Fruit fly (Drosophila melanogaster) whole organism, embryonic: ENCODE data around the gene Gel.
A peak's percentile ranks its signal among the peaks of the same experiment; 100 is the strongest.

Source experiments
- ATbp ChIP-seq: fragments of 200-800 bp; sonication (Bioruptor generic); optimal IDR thresholded peaks from 2 replicates; lab custom pipeline; 2017; ENCODE audit warnings: missing biosample characterization, mild to moderate bottlenecking, missing genetic modification characterization, missing genetic modification reagents
- B-H2 ChIP-seq: fragments of 200-800 bp; sonication (Bioruptor generic); optimal IDR thresholded peaks from 2 replicates; lab custom pipeline; 2018; ENCODE audit warnings: missing biosample characterization, mild to moderate bottlenecking, missing genetic modification characterization
- C15 ChIP-seq: fragments of 200-800 bp; sonication (Bioruptor generic); IDR thresholded peaks from 3 replicates; pipeline ENCODE4 v1.3.6; 2022; ENCODE audit warnings: missing biosample characterization, missing genetic modification characterization
- CG10267 ChIP-seq: fragments of 200-800 bp; sonication (Bioruptor generic); optimal IDR thresholded peaks from 2 replicates; lab custom pipeline; 2018; ENCODE audit warnings: missing biosample characterization, mild to moderate bottlenecking, missing genetic modification characterization, moderate library complexity
- CG10274 ChIP-seq: fragments of 200-800 bp; sonication (Bioruptor generic); optimal IDR thresholded peaks from 3 replicates; lab custom pipeline; 2017; ENCODE audit warnings: missing biosample characterization, mild to moderate bottlenecking, missing genetic modification characterization
- CG11247 ChIP-seq: fragments of 200-800 bp; sonication (Bioruptor generic); IDR thresholded peaks from 2 replicates; pipeline ENCODE4 v1.3.6; 2022; ENCODE audit warnings: missing biosample characterization, missing genetic modification characterization
- CG12155 ChIP-seq: fragments of 200-800 bp; sonication (Bioruptor generic); optimal IDR thresholded peaks from 3 replicates; lab custom pipeline; 2016; ENCODE audit warnings: missing biosample characterization, missing genetic modification characterization
- CG14050 ChIP-seq: fragments of 200-800 bp; sonication (Bioruptor generic); IDR thresholded peaks from 3 replicates; pipeline ENCODE4 v1.3.6; 2022; ENCODE audit warnings: missing biosample characterization, missing genetic modification characterization
- CG15073 ChIP-seq: fragments of 200-800 bp; sonication (Bioruptor generic); optimal IDR thresholded peaks from 2 replicates; lab custom pipeline; 2016; ENCODE audit warnings: missing biosample characterization, missing genetic modification characterization
- CG16863 ChIP-seq: fragments of 200-800 bp; sonication (Bioruptor generic); optimal IDR thresholded peaks from 3 replicates; lab custom pipeline; 2016; ENCODE audit warnings: missing biosample characterization, missing genetic modification characterization
- CG18764 ChIP-seq: fragments of 200-800 bp; sonication (Bioruptor generic); optimal IDR thresholded peaks from 3 replicates; lab custom pipeline; 2016; ENCODE audit warnings: missing biosample characterization, missing genetic modification characterization
- CG2120 ChIP-seq: fragments of 200-800 bp; sonication (Bioruptor generic); optimal IDR thresholded peaks from 3 replicates; lab custom pipeline; 2016; ENCODE audit warnings: missing biosample characterization, missing genetic modification characterization
- CG32532 ChIP-seq: fragments of 200-800 bp; sonication (Bioruptor generic); IDR thresholded peaks from 2 replicates; pipeline ENCODE4 v1.3.6; 2022; ENCODE audit warnings: missing biosample characterization, missing genetic modification characterization
- CG32772 ChIP-seq: fragments of 200-800 bp; sonication (Bioruptor generic); IDR thresholded peaks from 2 replicates; pipeline ENCODE4 v1.3.6; 2022; ENCODE audit warnings: missing biosample characterization, missing genetic modification characterization
- CG3847 ChIP-seq: fragments of 200-800 bp; sonication (Bioruptor generic); IDR thresholded peaks from 2 replicates; pipeline ENCODE4 v1.3.6; 2022; ENCODE audit warnings: missing biosample characterization, missing genetic modification characterization
- CG4282 ChIP-seq: fragments of 200-800 bp; sonication (Bioruptor generic); optimal IDR thresholded peaks from 2 replicates; lab custom pipeline; 2016; ENCODE audit warnings: missing biosample characterization, missing genetic modification characterization
- CG5953 ChIP-seq: fragments of 200-800 bp; sonication (Bioruptor generic); IDR thresholded peaks from 2 replicates; pipeline ENCODE4 v1.3.6; 2022; ENCODE audit warnings: missing biosample characterization, missing genetic modification characterization
- CG6683 ChIP-seq: fragments of 200-800 bp; sonication (Bioruptor generic); optimal IDR thresholded peaks from 2 replicates; lab custom pipeline; 2017; ENCODE audit warnings: missing biosample characterization, mild to moderate bottlenecking, missing genetic modification characterization, missing genetic modification reagents
- CG6854 ChIP-seq: fragments of 200-800 bp; sonication (Bioruptor generic); optimal IDR thresholded peaks from 3 replicates; lab custom pipeline; 2017; ENCODE audit warnings: missing biosample characterization, mild to moderate bottlenecking, missing genetic modification characterization
- CG7928 ChIP-seq: fragments of 200-800 bp; sonication (Bioruptor generic); optimal IDR thresholded peaks from 2 replicates; lab custom pipeline; 2017; ENCODE audit warnings: missing biosample characterization, mild to moderate bottlenecking, missing genetic modification characterization
- CkIIα-i1 ChIP-seq: fragments of 200-800 bp; sonication (Bioruptor generic); IDR thresholded peaks from 2 replicates; pipeline ENCODE4 v1.3.6; 2022; ENCODE audit warnings: missing biosample characterization, missing genetic modification characterization
- Deaf1 ChIP-seq: fragments of 200-800 bp; optimal IDR thresholded peaks from 3 replicates; lab custom pipeline; 2019; ENCODE audit warnings: missing biosample characterization, mild to moderate bottlenecking, missing genetic modification characterization, moderate library complexity
- ERR ChIP-seq: fragments of 200-800 bp; sonication (Bioruptor generic); optimal IDR thresholded peaks from 2 replicates; lab custom pipeline; 2016; ENCODE audit warnings: missing biosample characterization, missing genetic modification characterization
- Ets65A ChIP-seq: fragments of 200-800 bp; sonication (Bioruptor generic); peaks from one replicate; lab custom pipeline; 2016; ENCODE audit warnings: missing biosample characterization, missing genetic modification characterization
- Ets97D ChIP-seq: fragments of 200-800 bp; sonication (Bioruptor generic); optimal IDR thresholded peaks from 3 replicates; lab custom pipeline; 2016; ENCODE audit warnings: missing biosample characterization, missing genetic modification characterization
- Fer3 ChIP-seq: fragments of 200-800 bp; sonication (Bioruptor generic); optimal IDR thresholded peaks from 2 replicates; lab custom pipeline; 2018; ENCODE audit warnings: missing biosample characterization, mild to moderate bottlenecking, missing genetic modification characterization, moderate library complexity
- Gug ChIP-seq: fragments of 200-800 bp; sonication (Bioruptor generic); IDR thresholded peaks from 4 replicates; pipeline ENCODE4 v1.3.6; 2022; ENCODE audit warnings: missing biosample characterization, missing genetic modification characterization
- HLH54F ChIP-seq: fragments of 200-800 bp; sonication (Bioruptor generic); optimal IDR thresholded peaks from 3 replicates; lab custom pipeline; 2016; ENCODE audit warnings: missing biosample characterization, missing genetic modification characterization
- Hmx ChIP-seq: fragments of 200-800 bp; sonication (Bioruptor generic); optimal IDR thresholded peaks from 2 replicates; lab custom pipeline; 2016; ENCODE audit warnings: missing biosample characterization, missing genetic modification characterization
- MBD-R2 ChIP-seq: fragments of 200-800 bp; sonication (Bioruptor generic); IDR thresholded peaks from 2 replicates; pipeline ENCODE4 v1.3.6; 2022; ENCODE audit warnings: missing biosample characterization, missing genetic modification characterization
- Meics ChIP-seq: fragments of 200-800 bp; sonication (Bioruptor generic); optimal IDR thresholded peaks from 2 replicates; lab custom pipeline; 2017; ENCODE audit warnings: missing biosample characterization, mild to moderate bottlenecking, missing genetic modification characterization
- Oli ChIP-seq: fragments of 200-800 bp; sonication (Bioruptor generic); optimal IDR thresholded peaks from 2 replicates; lab custom pipeline; 2018; ENCODE audit warnings: missing biosample characterization, mild to moderate bottlenecking, missing genetic modification characterization, moderate library complexity
- Trl ChIP-seq, 3 experiments: fragments of >200 bp in 2 of 3; fragments of 200-800 bp in 1 of 3; sonication (Bioruptor generic) in 1 of 3; optimal IDR thresholded peaks; 2 replicates in 1 of 3; 3 replicates in 2 of 3; lab custom pipeline; 2016 to 2017; ENCODE audit warnings: missing biosample characterization in 1 of 3, missing genetic modification characterization in 1 of 3
- cas ChIP-seq: fragments of 200-800 bp; sonication (Bioruptor generic); IDR thresholded peaks from 2 replicates; pipeline ENCODE4 v1.3.6; 2022; ENCODE audit warnings: missing biosample characterization, missing genetic modification characterization
- caup ChIP-seq: fragments of 200-800 bp; sonication (Bioruptor generic); optimal IDR thresholded peaks from 3 replicates; lab custom pipeline; 2017; ENCODE audit warnings: missing biosample characterization, mild to moderate bottlenecking, missing genetic modification characterization, moderate library complexity; ENCODE audit not compliant: severe bottlenecking
- cg ChIP-seq: fragments of 200-800 bp; sonication (Bioruptor generic); optimal IDR thresholded peaks from 3 replicates; lab custom pipeline; 2019; ENCODE audit warnings: missing biosample characterization, mild to moderate bottlenecking, missing genetic modification characterization, moderate library complexity
- chinmo ChIP-seq: fragments of 200-800 bp; sonication (Bioruptor generic); IDR thresholded peaks from 4 replicates; pipeline ENCODE4 v1.3.6; 2022; ENCODE audit warnings: missing biosample characterization, missing genetic modification characterization; ENCODE audit not compliant: partially characterized antibody
- dimm ChIP-seq: fragments of 200-800 bp; sonication (Bioruptor generic); IDR thresholded peaks from 2 replicates; pipeline ENCODE4 v1.3.6; 2022; ENCODE audit warnings: missing biosample characterization, missing genetic modification characterization
- dpn ChIP-seq, 2 experiments: fragments of 200-800 bp; sonication (Bioruptor generic); optimal IDR thresholded peaks; 3 replicates each; lab custom pipeline; 2016; ENCODE audit warnings: missing biosample characterization in 2 of 2, missing genetic modification characterization in 2 of 2
- emc ChIP-seq: fragments of 200-800 bp; sonication (Bioruptor generic); optimal IDR thresholded peaks from 2 replicates; lab custom pipeline; 2016; ENCODE audit warnings: missing biosample characterization, missing genetic modification characterization
- ems ChIP-seq: fragments of 200-800 bp; sonication (Bioruptor generic); optimal IDR thresholded peaks from 3 replicates; lab custom pipeline; 2016; ENCODE audit warnings: missing biosample characterization, missing genetic modification characterization
- hth ChIP-seq: fragments of >200 bp; optimal IDR thresholded peaks from 2 replicates; lab custom pipeline; 2017; ENCODE audit warnings: inconsistent platforms
- kni ChIP-seq: fragments of 200-800 bp; sonication (Bioruptor generic); optimal IDR thresholded peaks from 3 replicates; lab custom pipeline; 2017; ENCODE audit warnings: mild to moderate bottlenecking, missing biosample characterization, missing genetic modification reagents, missing genetic modification characterization
- knrl ChIP-seq: fragments of 200-800 bp; sonication (Bioruptor generic); IDR thresholded peaks from 3 replicates; pipeline ENCODE4 v1.3.6; 2022; ENCODE audit warnings: missing biosample characterization, missing genetic modification characterization; ENCODE audit not compliant: partially characterized antibody
- luna ChIP-seq: fragments of 200-800 bp; sonication (Bioruptor generic); optimal IDR thresholded peaks from 2 replicates; lab custom pipeline; 2016; ENCODE audit warnings: missing biosample characterization, missing genetic modification characterization
- pan ChIP-seq, 4 experiments: fragments of >200 bp in 3 of 4; fragments of 200-800 bp in 1 of 4; sonication (Bioruptor generic) in 1 of 4; optimal IDR thresholded peaks in 3 of 4; IDR thresholded peaks in 1 of 4; 2 replicates each; pipeline versions ENCODE4 v1.3.6 to Lab custom; 2017 to 2022; ENCODE audit warnings: missing biosample characterization in 2 of 4, missing genetic modification characterization in 2 of 4, mixed read lengths in 1 of 4
- salm ChIP-seq: fragments of 200-800 bp; sonication (Bioruptor generic); optimal IDR thresholded peaks from 2 replicates; lab custom pipeline; 2018; ENCODE audit warnings: missing biosample characterization, mild to moderate bottlenecking, missing genetic modification characterization
- sens ChIP-seq: fragments of 200-800 bp; sonication (Bioruptor generic); peaks from one replicate; lab custom pipeline; 2016; ENCODE audit warnings: missing biosample characterization, missing genetic modification characterization
- seq ChIP-seq: fragments of 200-800 bp; sonication (Bioruptor generic); IDR thresholded peaks from 2 replicates; pipeline ENCODE4 v1.3.6; 2022; ENCODE audit warnings: missing biosample characterization, missing genetic modification characterization
- sima ChIP-seq: fragments of 200-800 bp; sonication (Bioruptor generic); optimal IDR thresholded peaks from 2 replicates; lab custom pipeline; 2016; ENCODE audit warnings: missing biosample characterization, missing genetic modification characterization
- wdn ChIP-seq: fragments of 200-800 bp; sonication (Bioruptor generic); IDR thresholded peaks from 2 replicates; pipeline ENCODE4 v1.3.6; 2022; ENCODE audit warnings: missing biosample characterization, missing genetic modification characterization

Gel gene

DNA sequence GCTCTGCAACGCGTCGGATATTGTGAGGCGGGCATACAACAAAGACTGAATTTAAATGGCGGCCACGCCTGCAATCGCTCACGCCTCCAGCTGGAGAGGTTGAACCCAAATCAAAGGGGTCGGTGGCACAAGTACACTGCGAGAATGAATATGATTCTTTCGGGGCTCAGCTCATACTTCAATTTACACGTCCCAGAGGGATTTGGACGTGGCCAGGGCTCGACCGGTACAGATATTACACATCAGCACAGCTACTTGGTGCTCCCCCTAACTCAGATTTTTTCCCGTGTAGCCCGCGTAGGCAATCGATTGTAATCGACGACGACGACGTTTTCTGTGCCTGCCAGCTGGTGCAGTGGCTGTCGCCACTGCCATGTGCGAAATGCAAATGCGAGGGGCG is 21.0 kb upstream of the Gel start (continued):
- TF ChIP-seq CG18764 (GFP tag; lab: Kevin White, UChicago) (peak; percentile 60), CG11247 (GFP tag; lab: Robert Waterston, UW) (peak; percentile 83), C15 (GFP tag; lab: Robert Waterston, UW) (peak; percentile 45; the same call in 1 of the 3 replicates), CG32532 (GFP tag; lab: Robert Waterston, UW) (peak; percentile 79), Fer3 (tag; lab: Kevin White, UChicago) (peak; percentile 64), dimm (peak; percentile 77), CG6854 (GFP tag; lab: Kevin White, UChicago) (no peak), seq (GFP tag; lab: Robert Waterston, UW) (peak; percentile 77), pan (optimal IDR thresholded peaks at IDR 0.05; lab: Kevin White, UChicago) (no peak), pan (GFP tag; optimal IDR thresholded peaks at IDR 0.05 in 1 of 2, IDR thresholded peaks at IDR 0.05 in 1 of 2) (peak in 1 of 2 experiments; percentile 92), hth (lab: Kevin White, UChicago) (no peak), dpn (GFP tag; optimal IDR thresholded peaks at IDR 0.05; lab: Kevin White, UChicago) (peak; percentile 58 to 86), Ets65A (GFP tag; lab: Kevin White, UChicago) (peak; percentile 98), CG10267 (tag; lab: Kevin White, UChicago) (peak; percentile 26), chinmo (GFP tag; lab: Robert Waterston, UW) (no peak), Hmx (no peak), CG10274 (GFP tag; lab: Kevin White, UChicago) (peak; percentile 37), ems (GFP tag; lab: Kevin White, UChicago) (peak; percentile 73), CG14050 (GFP tag; lab: Robert Waterston, UW) (peak; percentile 77), sens (GFP tag; lab: Kevin White, UChicago) (peak; percentile 95), CG12155 (peak; percentile 48), Meics (GFP tag; lab: Kevin White, UChicago) (peak; percentile 57), ATbp (GFP tag; lab: Kevin White, UChicago) (peak; percentile 87), caup (peak; percentile 60), MBD-R2 (peak; percentile 31), Deaf1 (tag; lab: Kevin White, UChicago) (peak; percentile 9), CG5953 (peak; percentile 88), emc (GFP tag; lab: Kevin White, UChicago) (peak; percentile 29), salm (peak; percentile 60), cg (GFP tag; lab: Kevin White, UChicago) (no peak), sima (GFP tag; lab: Kevin White, UChicago) (no peak), luna (no peak), Ets97D (no peak), Trl (optimal IDR thresholded peaks at IDR 0.05; lab: Kevin White, UChicago) (no peak), Trl (GFP tag; optimal IDR thresholded peaks at IDR 0.05; lab: Kevin White, UChicago) (peak; percentile 64), CG32772 (GFP tag; lab: Robert Waterston, UW) (peak; percentile 92), CG15073 (GFP tag; lab: Kevin White, UChicago) (peak; percentile 10), ERR (GFP tag; lab: Kevin White, UChicago) (peak; percentile 13), CG4282 (GFP tag; lab: Kevin White, UChicago) (no peak), HLH54F (GFP tag; lab: Kevin White, UChicago) (peak; percentile 68), knrl (no peak), wdn (GFP tag; lab: Robert Waterston, UW) (peak; percentile 69), Gug (GFP tag; lab: Robert Waterston, UW) (peak; percentile 87), CG16863 (GFP tag; lab: Kevin White, UChicago) (peak; percentile 74), CG2120 (GFP tag; lab: Kevin White, UChicago) (peak; percentile 60), Oli (peak; percentile 79), kni (GFP tag; lab: Kevin White, UChicago) (peak; percentile 48), cas (GFP tag; lab: Robert Waterston, UW) (no peak), CkIIα-i1 (peak; percentile 54; the same call in 1 of the 2 replicates), CG6683 (GFP tag; lab: Kevin White, UChicago) (no peak), CG7928 (peak; percentile 15), CG3847 (GFP tag; lab: Robert Waterston, UW) (peak; percentile 80), B-H2 (GFP tag; lab: Kevin White, UChicago) (no peak)
